Worm (Caenorhabditis elegans) whole organism, mixed stage, embryonic: ENCODE measurements around the gene F20A1.8.

Source experiments
- elt-3 ChIP-seq: fragments of 150-350 bp; optimal IDR thresholded peaks from 2 replicates; lab custom pipeline; 2014; ENCODE audit warnings: missing biosample characterization, missing genetic modification characterization
- lin-13 ChIP-seq: fragments of 150-350 bp; optimal IDR thresholded peaks from 2 replicates; lab custom pipeline; 2014; ENCODE audit warnings: missing biosample characterization, missing genetic modification characterization
- snpc-4 ChIP-seq: fragments of 150-350 bp; optimal IDR thresholded peaks from 2 replicates; lab custom pipeline; 2014; ENCODE audit warnings: missing biosample characterization, missing genetic modification characterization
- unc-120 ChIP-seq: sonication (generic microtip); optimal IDR thresholded peaks from 2 replicates; lab custom pipeline; 2017; ENCODE audit warnings: missing genetic modification characterization, missing compliant biosample characterization; ENCODE audit not compliant: poor library complexity, severe bottlenecking
- unc-39 ChIP-seq: fragments of 150-350 bp; optimal IDR thresholded peaks from 2 replicates; lab custom pipeline; 2014; ENCODE audit warnings: missing biosample characterization, missing genetic modification characterization

- TF ChIP-seq unc-39 (tag; lab: Kevin White, UChicago) = no peak
- TF ChIP-seq elt-3 (tag; lab: Kevin White, UChicago) = no peak
- no peak for TF ChIP-seq snpc-4
- no peak for TF ChIP-seq lin-13 (tag; lab: Kevin White, UChicago)
- no peak for TF ChIP-seq unc-120 (tag; lab: Kevin White, UChicago)
Observed at ce11 chrV:7075646-7076045, 28.2 kb upstream of the F20A1.8 start, which contains the start of gene npa-1.
